Worm (Caenorhabditis elegans) whole organism, L2 larva: Measurements from ENCODE around the gene nhr-45.

ENCODE experiments used
- lsy-2 ChIP-seq, 2 experiments: fragments of 150-350 bp in 1 of 2; sonication (generic microtip) in 1 of 2; optimal IDR thresholded peaks; 2 replicates each; lab custom pipeline; 2014 to 2017; ENCODE audit warnings: missing biosample characterization in 2 of 2, missing genetic modification characterization in 2 of 2
- mbf-1 ChIP-seq: sonication (generic microtip); optimal IDR thresholded peaks from 2 replicates; lab custom pipeline; 2017; ENCODE audit warnings: missing biosample characterization, missing genetic modification characterization
- nhr-237 ChIP-seq: fragments of 150-350 bp; optimal IDR thresholded peaks from 2 replicates; lab custom pipeline; 2014; ENCODE audit warnings: missing biosample characterization, missing genetic modification characterization

- TF ChIP-seq lsy-2 (tag; optimal IDR thresholded peaks at IDR 0.05; lab: Kevin White, UChicago): no peak
- TF ChIP-seq mbf-1: no peak
- no peak for TF ChIP-seq nhr-237
Observed at ce11 chrX:4647104-4647503, 13.0 kb downstream of the nhr-45 start, which contains the start of gene C46C11.4.
